Worm (Caenorhabditis elegans) whole organism, midembryonic: ENCODE results near the gene K09C6.3.

Source experiments
- T22C8.4 ChIP-seq: fragments of 200-800 bp; sonication (Bioruptor generic); IDR thresholded peaks from 2 replicates; pipeline ENCODE4 v1.3.6; 2022; ENCODE audit warnings: missing genetic modification characterization, missing compliant biosample characterization
- cog-1 ChIP-seq: sonication (generic microtip); optimal IDR thresholded peaks from 2 replicates; lab custom pipeline; 2016; ENCODE audit warnings: missing genetic modification characterization, missing compliant biosample characterization
- flt-1 ChIP-seq: fragments of 200-800 bp; sonication (Bioruptor generic); IDR thresholded peaks from 2 replicates; pipeline ENCODE4 v1.3.6; 2022; ENCODE audit warnings: missing genetic modification characterization, missing compliant biosample characterization
- klf-2 ChIP-seq: fragments of 200-800 bp; sonication (Bioruptor generic); conservative IDR thresholded peaks from 2 replicates; pipeline ENCODE4 v1.3.6; 2022; ENCODE audit warnings: missing genetic modification reagents, missing genetic modification characterization, missing compliant biosample characterization
- med-1 ChIP-seq: sonication (generic microtip); optimal IDR thresholded peaks from 2 replicates; lab custom pipeline; 2017; ENCODE audit warnings: missing genetic modification characterization, mild to moderate bottlenecking, missing compliant biosample characterization, antibody characterized with exemption, missing genetic modification reagents; ENCODE audit not compliant: insufficient read depth
- ref-1 ChIP-seq: fragments of 200-800 bp; sonication (Bioruptor generic); conservative IDR thresholded peaks from 2 replicates; pipeline ENCODE4 v1.3.6; 2022; ENCODE audit warnings: missing genetic modification reagents, missing genetic modification characterization, missing compliant biosample characterization
- tab-1 ChIP-seq: fragments of 200-800 bp; sonication (Bioruptor generic); IDR thresholded peaks from 2 replicates; pipeline ENCODE4 v1.3.6; 2022; ENCODE audit warnings: missing genetic modification characterization, missing compliant biosample characterization
- ztf-23 ChIP-seq: fragments of 200-800 bp; sonication (Bioruptor generic); IDR thresholded peaks from 2 replicates; pipeline ENCODE4 v1.3.6; 2022; ENCODE audit warnings: missing genetic modification reagents, missing genetic modification characterization, missing compliant biosample characterization
- ztf-29 ChIP-seq: fragments of 200-800 bp; sonication (Bioruptor generic); IDR thresholded peaks from 2 replicates; pipeline ENCODE4 v1.3.6; 2022; ENCODE audit warnings: missing genetic modification reagents, missing genetic modification characterization, missing compliant biosample characterization

K09C6.3 gene

DNA sequence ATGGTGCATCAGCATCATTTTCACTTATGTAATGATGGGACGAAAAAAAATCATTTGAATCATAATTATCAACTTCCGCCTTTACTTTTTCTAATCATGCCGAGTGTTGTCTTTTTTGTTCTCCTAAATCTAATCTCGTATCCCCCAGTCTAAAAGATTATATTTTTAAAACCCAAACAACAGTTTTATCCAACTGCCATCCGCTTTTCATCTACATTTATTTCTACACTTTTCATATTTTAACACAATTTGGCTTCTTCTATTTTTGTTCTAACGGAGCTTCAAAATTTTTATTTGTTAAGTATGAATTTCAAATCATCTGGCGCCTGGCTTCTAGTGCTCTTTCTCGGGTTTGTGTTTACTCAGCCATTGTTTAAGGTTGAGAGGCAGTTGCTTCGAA lies at the start of gene K09C6.3:
K09C6.3 (plus strand) TSS at position 301 of the 400 bp plus-strand sequence.
- TF ChIP-seq tab-1 (GFP tag; lab: Robert Waterston, UW) (no peak), T22C8.4 (GFP tag; lab: Robert Waterston, UW) (no peak), ztf-29 (GFP tag; lab: Robert Waterston, UW) (no peak), med-1 (GFP tag; lab: Kevin White, UChicago) (no peak), klf-2 (GFP tag; lab: Robert Waterston, UW) (no peak), flt-1 (no peak)

DNA sequence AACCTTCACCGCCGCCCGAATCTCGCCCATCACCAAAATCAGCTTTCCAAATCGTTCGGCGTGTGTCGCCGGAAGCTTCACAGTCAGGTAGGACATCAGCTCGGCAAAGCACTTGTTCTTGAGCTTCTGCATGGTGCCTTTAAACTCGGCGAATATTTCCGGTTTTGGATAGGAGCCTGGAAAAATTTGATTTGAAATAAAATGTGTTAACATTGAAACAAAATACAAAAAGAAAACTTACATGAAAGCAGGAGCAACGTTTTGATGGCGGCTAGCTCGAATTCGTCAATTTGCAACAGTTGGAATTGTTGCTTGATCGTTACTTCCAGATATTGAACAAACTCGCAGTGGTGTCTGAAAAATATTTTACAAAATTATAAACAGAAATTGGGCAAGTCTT lies 49.6 kb upstream of the K09C6.3 start:
- TF ChIP-seq flt-1 = no peak
- TF ChIP-seq ztf-29 (GFP tag; lab: Robert Waterston, UW) = no peak
- no peak for TF ChIP-seq klf-2 (GFP tag; lab: Robert Waterston, UW)
- TF ChIP-seq ref-1 = no peak
- no peak for TF ChIP-seq med-1 (GFP tag; lab: Kevin White, UChicago)
- TF ChIP-seq cog-1 (tag; lab: Kevin White, UChicago) = no peak
- TF ChIP-seq T22C8.4 (GFP tag; lab: Robert Waterston, UW) = no peak
- no peak for TF ChIP-seq tab-1 (GFP tag; lab: Robert Waterston, UW)
- no peak for TF ChIP-seq ztf-23 (GFP tag; lab: Robert Waterston, UW)

DNA sequence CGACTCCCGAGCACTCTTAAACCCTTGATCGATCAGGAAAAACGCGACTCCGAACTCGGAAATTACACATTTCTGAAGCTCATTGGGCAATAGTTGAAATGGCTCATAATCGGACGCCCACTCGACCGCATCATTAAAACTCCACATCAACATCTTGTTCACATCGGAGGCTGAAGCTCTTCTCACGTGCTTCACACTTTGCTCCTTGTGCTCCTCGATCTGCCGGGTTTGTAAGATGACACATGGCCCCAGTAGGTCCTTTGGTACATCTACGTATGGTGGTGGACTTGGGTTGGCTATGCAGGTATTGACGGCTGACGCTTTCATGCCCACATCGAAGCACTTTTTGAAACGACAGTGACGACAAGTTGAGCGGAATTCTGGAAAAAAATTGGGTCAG lies 48.8 kb upstream of the K09C6.3 start:
- TF ChIP-seq ztf-23 (GFP tag; lab: Robert Waterston, UW) = no peak
- no peak for TF ChIP-seq flt-1
- no peak for TF ChIP-seq ztf-29 (GFP tag; lab: Robert Waterston, UW)
- TF ChIP-seq med-1 (GFP tag; lab: Kevin White, UChicago) = no peak
- no peak for TF ChIP-seq ref-1
- TF ChIP-seq tab-1 (GFP tag; lab: Robert Waterston, UW) = no peak
- no peak for TF ChIP-seq cog-1 (tag; lab: Kevin White, UChicago)
- TF ChIP-seq T22C8.4 (GFP tag; lab: Robert Waterston, UW) = no peak

- TF ChIP-seq flt-1 (no peak), T22C8.4 (GFP tag; lab: Robert Waterston, UW) (no peak), cog-1 (tag; lab: Kevin White, UChicago) (no peak), ztf-23 (GFP tag; lab: Robert Waterston, UW) (no peak), ztf-29 (GFP tag; lab: Robert Waterston, UW) (no peak), ref-1 (no peak)
These were observed 47.8 kb upstream of the K09C6.3 start, which contains the start of gene nhr-270 for ce11 chrV:804485-804884. TSS of gene nhr-270 (minus strand) at chrV:804741.

DNA sequence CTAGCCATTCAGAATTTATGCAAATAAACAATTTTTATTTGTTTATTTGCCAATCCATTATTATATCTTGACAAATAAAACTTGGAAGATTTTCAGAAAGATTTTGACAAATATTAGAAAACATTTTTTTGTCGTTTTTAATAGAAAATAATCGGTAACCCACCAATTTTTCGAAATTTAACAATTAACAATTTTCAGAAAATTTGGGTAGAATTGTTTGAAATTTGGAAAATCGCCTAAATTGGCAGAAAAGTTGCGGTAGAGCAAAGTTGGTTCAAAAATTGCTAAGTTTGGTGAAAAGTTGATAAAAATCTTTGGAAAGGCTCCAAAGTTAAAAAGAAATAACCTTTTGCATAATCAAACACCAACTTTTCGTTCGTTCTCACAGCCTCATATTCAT lies 44.0 kb upstream of the K09C6.3 start:
- no peak for TF ChIP-seq ztf-23 (GFP tag; lab: Robert Waterston, UW)
- TF ChIP-seq flt-1 = no peak
- TF ChIP-seq ztf-29 (GFP tag; lab: Robert Waterston, UW) = no peak
- no peak for TF ChIP-seq T22C8.4 (GFP tag; lab: Robert Waterston, UW)
- TF ChIP-seq klf-2 (GFP tag; lab: Robert Waterston, UW) = no peak
- TF ChIP-seq tab-1 (GFP tag; lab: Robert Waterston, UW) = no peak
- no peak for TF ChIP-seq cog-1 (tag; lab: Kevin White, UChicago)
- no peak for TF ChIP-seq med-1 (GFP tag; lab: Kevin White, UChicago)
- no peak for TF ChIP-seq ref-1

- TF ChIP-seq tab-1 (GFP tag; lab: Robert Waterston, UW) (no peak), ref-1 (no peak), med-1 (GFP tag; lab: Kevin White, UChicago) (no peak), cog-1 (tag; lab: Kevin White, UChicago) (no peak), ztf-23 (GFP tag; lab: Robert Waterston, UW) (no peak), T22C8.4 (GFP tag; lab: Robert Waterston, UW) (no peak), klf-2 (GFP tag; lab: Robert Waterston, UW) (no peak), ztf-29 (GFP tag; lab: Robert Waterston, UW) (no peak), flt-1 (no peak)
These were observed 41.9 kb upstream of the K09C6.3 start, which contains the start of gene R13D11.4 for ce11 chrV:810281-810862. TSS of gene R13D11.4 (plus strand) at chrV:810812.

ce11 chrV:813101-813500 lies 39.2 kb upstream of the K09C6.3 start, which contains the start of gene R13D11.10:
TSS of gene R13D11.10 (minus strand) at chrV:813201.
- TF ChIP-seq T22C8.4 (GFP tag; lab: Robert Waterston, UW) (no peak), med-1 (GFP tag; lab: Kevin White, UChicago) (no peak), ztf-29 (GFP tag; lab: Robert Waterston, UW) (no peak), klf-2 (GFP tag; lab: Robert Waterston, UW) (no peak)

- no peak for TF ChIP-seq cog-1 (tag; lab: Kevin White, UChicago)
- TF ChIP-seq klf-2 (GFP tag; lab: Robert Waterston, UW) = no peak
- TF ChIP-seq flt-1 = no peak
- TF ChIP-seq ref-1 = no peak
- TF ChIP-seq med-1 (GFP tag; lab: Kevin White, UChicago) = no peak
- no peak for TF ChIP-seq tab-1 (GFP tag; lab: Robert Waterston, UW)
These were observed 37.6 kb upstream of the K09C6.3 start, which contains the start of gene R13D11.3 for ce11 chrV:814716-815115. TSS of gene R13D11.3 (plus strand) at chrV:815016.

DNA sequence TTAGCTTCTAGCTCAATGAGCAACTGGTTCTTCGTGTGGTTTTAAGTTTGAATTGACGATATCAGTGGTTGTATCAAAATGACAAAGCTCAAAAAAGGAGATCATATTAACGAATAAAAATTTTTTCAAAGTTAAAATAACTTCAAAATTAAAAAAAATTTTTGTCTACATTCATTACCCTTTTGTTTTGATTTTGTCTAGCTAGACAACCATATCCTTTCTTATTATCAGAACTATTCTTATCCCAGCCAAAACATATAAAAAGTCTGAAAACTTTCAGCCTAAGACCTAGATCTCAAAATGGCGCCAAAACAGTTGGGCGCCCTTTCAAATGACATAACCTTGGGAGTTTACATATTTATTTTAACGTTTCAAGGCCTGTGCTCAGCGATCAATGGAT lies 35.1 kb upstream of the K09C6.3 start, which contains the start of gene R13D11.1:
R13D11.1 (plus strand) TSS at position 301 of the 400 bp plus-strand sequence.
- TF ChIP-seq ref-1 = no peak
- no peak for TF ChIP-seq T22C8.4 (GFP tag; lab: Robert Waterston, UW)
- no peak for TF ChIP-seq ztf-29 (GFP tag; lab: Robert Waterston, UW)
- no peak for TF ChIP-seq klf-2 (GFP tag; lab: Robert Waterston, UW)
- no peak for TF ChIP-seq flt-1
- TF ChIP-seq cog-1 (tag; lab: Kevin White, UChicago) = no peak
- no peak for TF ChIP-seq med-1 (GFP tag; lab: Kevin White, UChicago)
- TF ChIP-seq tab-1 (GFP tag; lab: Robert Waterston, UW) = no peak
- no peak for TF ChIP-seq ztf-23 (GFP tag; lab: Robert Waterston, UW)
